Fruit fly (Drosophila melanogaster) whole organism, prepupa: ENCODE data around the gene Samuel.

Experiments
- CG10631 ChIP-seq: fragments of 200-800 bp; sonication (Bioruptor generic); optimal IDR thresholded peaks from 2 replicates; lab custom pipeline; 2016; ENCODE audit warnings: missing biosample characterization, missing genetic modification characterization
- CG11294 ChIP-seq: fragments of 200-800 bp; sonication (Bioruptor generic); IDR thresholded peaks from 2 replicates; pipeline ENCODE4 v1.3.6; 2022; ENCODE audit warnings: missing biosample characterization, missing genetic modification characterization
- CG8119 ChIP-seq: fragments of 200-800 bp; sonication (Bioruptor generic); IDR thresholded peaks from 3 replicates; pipeline ENCODE4 v1.3.6; 2022; ENCODE audit warnings: missing biosample characterization, missing genetic modification characterization
- OdsH ChIP-seq: fragments of 200-800 bp; sonication (Bioruptor generic); optimal IDR thresholded peaks from 3 replicates; lab custom pipeline; 2016; ENCODE audit warnings: missing biosample characterization, missing genetic modification characterization
- Smox ChIP-seq: fragments of 200-800 bp; sonication (Bioruptor generic); optimal IDR thresholded peaks from 3 replicates; lab custom pipeline; 2016; ENCODE audit warnings: missing biosample characterization, missing genetic modification characterization
- dsx ChIP-seq: fragments of 200-800 bp; optimal IDR thresholded peaks from 3 replicates; lab custom pipeline; 2019; ENCODE audit warnings: missing biosample characterization, mild to moderate bottlenecking, missing genetic modification characterization, moderate library complexity; ENCODE audit not compliant: poor library complexity, severe bottlenecking
- eg ChIP-seq: fragments of 200-800 bp; sonication (Bioruptor generic); IDR thresholded peaks from 3 replicates; pipeline ENCODE4 v1.3.6; 2022; ENCODE audit warnings: missing biosample characterization, missing genetic modification characterization
- fd59A ChIP-seq: fragments of 200-800 bp; sonication (Bioruptor generic); optimal IDR thresholded peaks from 2 replicates; lab custom pipeline; 2017; ENCODE audit warnings: missing biosample characterization, mild to moderate bottlenecking, missing genetic modification characterization, missing genetic modification reagents
- salr ChIP-seq, 2 experiments: fragments of 200-800 bp; sonication (Bioruptor generic); optimal IDR thresholded peaks; 3 replicates each; lab custom pipeline; 2016 to 2018; ENCODE audit warnings: missing biosample characterization in 2 of 2, missing genetic modification characterization in 2 of 2, mild to moderate bottlenecking in 1 of 2

DNA sequence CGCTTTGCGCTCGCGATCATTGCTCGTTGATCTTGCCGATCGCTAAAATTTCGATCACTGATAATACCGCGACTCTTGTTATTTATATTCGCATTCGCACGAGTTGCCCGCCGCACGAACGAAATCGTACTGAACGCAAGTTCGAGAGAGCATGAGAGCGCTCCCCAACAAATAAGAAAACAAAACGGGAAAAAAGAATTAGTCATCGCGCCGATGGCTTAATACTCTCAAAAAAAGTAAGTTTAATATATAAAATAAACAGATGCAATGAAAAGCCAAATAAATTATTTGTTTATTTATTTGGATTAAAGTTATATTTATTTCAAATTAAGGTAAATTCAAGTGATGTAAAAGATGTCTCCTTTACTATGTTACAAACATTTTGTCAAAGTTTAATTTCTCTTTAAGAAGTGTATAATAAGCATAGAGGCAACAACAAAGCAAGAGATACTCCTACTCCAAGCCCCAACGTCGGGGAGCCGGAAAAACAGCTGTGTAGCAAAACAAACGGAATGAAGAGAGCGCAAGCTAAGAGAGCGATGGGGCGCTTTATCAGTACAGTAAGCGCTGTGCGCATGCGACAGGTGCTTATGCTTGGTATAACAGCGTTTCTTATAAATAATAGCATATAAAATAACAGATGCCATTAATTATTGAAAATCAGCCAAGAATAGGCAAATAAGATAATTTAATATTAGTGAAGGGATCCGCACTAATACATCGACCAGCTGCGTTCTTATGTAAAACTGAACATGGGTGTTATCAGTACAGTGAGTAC is 9.3 kb downstream of the Samuel start:
- TF ChIP-seq OdsH (GFP tag; lab: Kevin White, UChicago) (peak; percentile 79), Smox (peak; percentile 68), fd59A (GFP tag; lab: Kevin White, UChicago) (peak; percentile 60), salr (GFP tag; optimal IDR thresholded peaks at IDR 0.05; lab: Kevin White, UChicago) (peak; percentile 47 to 82), eg (GFP tag; lab: Robert Waterston, UW) (peak; percentile 66), CG11294 (peak; percentile 17; the same call in 1 of the 2 replicates), CG8119 (GFP tag; lab: Robert Waterston, UW) (peak; percentile 84), dsx (GFP tag; lab: Kevin White, UChicago) (peak; percentile 82), CG10631 (GFP tag; lab: Kevin White, UChicago) (peak; percentile 70)
